Worm (Caenorhabditis elegans) whole organism, L2 larva: Measurements from ENCODE around the gene C34F11.5.
"Not testable (repeated sequence)": the region's sequence is repeated elsewhere in the genome, so short reads cannot be mapped to it uniquely, and the experiment has no call there.

Experiments used
- ceh-82 ChIP-seq: fragments of 150-350 bp; optimal IDR thresholded peaks from 2 replicates; lab custom pipeline; 2014; ENCODE audit warnings: missing biosample characterization, missing genetic modification characterization
- egl-27 ChIP-seq: sonication (generic microtip); optimal IDR thresholded peaks from 3 replicates; lab custom pipeline; 2017; ENCODE audit warnings: missing biosample characterization, missing genetic modification reagents, missing genetic modification characterization
- lin-39 ChIP-seq: fragments of 150-350 bp; optimal IDR thresholded peaks from 2 replicates; lab custom pipeline; 2014; ENCODE audit warnings: missing biosample characterization, missing genetic modification reagents, missing genetic modification characterization
- nhr-23 ChIP-seq: fragments of 150-350 bp; optimal IDR thresholded peaks from 2 replicates; lab custom pipeline; 2014; ENCODE audit warnings: missing biosample characterization, missing genetic modification reagents, missing genetic modification characterization
- nhr-6 ChIP-seq: fragments of 150-350 bp; optimal IDR thresholded peaks from 2 replicates; lab custom pipeline; 2014; ENCODE audit warnings: missing biosample characterization, missing genetic modification characterization

DNA sequence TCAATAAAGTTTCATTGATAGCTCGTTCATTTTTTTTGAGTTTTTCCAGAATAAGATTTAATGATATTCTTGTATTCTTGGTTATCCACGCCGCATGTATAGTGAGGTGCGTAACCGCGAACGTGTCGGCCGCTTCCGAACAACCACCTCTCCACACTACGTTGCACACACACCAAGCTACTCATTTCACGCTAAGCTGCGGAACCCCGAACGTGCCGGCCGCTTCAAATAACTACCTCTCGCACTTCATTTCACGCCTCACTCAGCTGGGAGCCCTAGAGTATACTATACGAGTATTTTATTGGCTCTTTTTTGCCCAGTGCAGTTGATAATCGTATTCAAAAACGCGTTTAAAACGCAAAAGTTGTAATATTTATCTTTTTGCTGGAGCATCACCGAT, 4.6 kb downstream of the C34F11.5 start:
- not testable (repeated sequence) for TF ChIP-seq nhr-23 (tag; lab: Kevin White, UChicago); egl-27 (tag; lab: Kevin White, UChicago); lin-39; ceh-82 (tag; lab: Kevin White, UChicago); nhr-6
